Worm (Caenorhabditis elegans): ENCODE measurements around the gene ZC190.4.

The ZC190.4 gene

ce11 chrV:8677193-8677592 is 11.3 kb downstream of the ZC190.4 start, which contains the start of gene ZC190.6:
Gene ZC190.6, minus strand, starts transcription at chrV:8677293.
- no peak for TF ChIP-seq ztf-11 (tag; optimal IDR thresholded peaks at IDR 0.05)
- TF ChIP-seq nhr-10 (tag; optimal IDR thresholded peaks at IDR 0.05) = no peak
- TF ChIP-seq zag-1 (tag; optimal IDR thresholded peaks at IDR 0.05) = no peak
- TF ChIP-seq nhr-6 (tag; optimal IDR thresholded peaks at IDR 0.05) = no peak
- no peak for TF ChIP-seq sem-4 (tag; optimal IDR thresholded peaks at IDR 0.05)
- TF ChIP-seq fos-1 (tag; optimal IDR thresholded peaks at IDR 0.05) = no peak
- TF ChIP-seq ceh-82 (tag; optimal IDR thresholded peaks at IDR 0.05) = no peak
- no peak for TF ChIP-seq blmp-1 (tag; optimal IDR thresholded peaks at IDR 0.05; ENCODE audit: insufficient read depth)
- TF ChIP-seq R02D3.7 (tag; optimal IDR thresholded peaks at IDR 0.05) = no peak
- TF ChIP-seq nhr-21 (tag; optimal IDR thresholded peaks at IDR 0.05) = no peak
- no peak for TF ChIP-seq ztf-4 (tag; optimal IDR thresholded peaks at IDR 0.05)
- no peak for TF ChIP-seq nhr-23 (tag; optimal IDR thresholded peaks at IDR 0.05)
- TF ChIP-seq nhr-77 (tag; optimal IDR thresholded peaks at IDR 0.05) = no peak

ce11 chrV:8681050-8681449 is 15.2 kb downstream of the ZC190.4 start, which contains the start of gene ZC190.2:
Gene ZC190.2, plus strand, starts transcription at chrV:8681350.
- TF ChIP-seq alr-1 (tag; optimal IDR thresholded peaks at IDR 0.05) (no peak), gmeb-1 (tag; optimal IDR thresholded peaks at IDR 0.05) (no peak), F13H6.1 (tag; optimal IDR thresholded peaks at IDR 0.05) (no peak), Y55F3AM.14 (GFP tag; optimal IDR thresholded peaks at IDR 0.05) (no peak), egl-27 (tag; optimal IDR thresholded peaks at IDR 0.05) (no peak), nhr-77 (tag; optimal IDR thresholded peaks at IDR 0.05) (no peak), zag-1 (tag; optimal IDR thresholded peaks at IDR 0.05) (no peak), nhr-21 (tag; optimal IDR thresholded peaks at IDR 0.05) (no peak), elt-1 (tag; optimal IDR thresholded peaks at IDR 0.05) (no peak), unc-55 (GFP tag; optimal IDR thresholded peaks at IDR 0.05) (no peak)

- TF ChIP-seq nhr-12 (tag; optimal IDR thresholded peaks at IDR 0.05) = no peak
- peak; percentile 15 for TF ChIP-seq fos-1 (tag; optimal IDR thresholded peaks at IDR 0.05)
Measured at ce11 chrV:8682719-8683118, 16.9 kb downstream of the ZC190.4 start, which contains the start of gene cln-3.3. Gene cln-3.3, plus strand, starts transcription at chrV:8683052.

- TF ChIP-seq ztf-1 (GFP tag; conservative IDR thresholded peaks at IDR 0.05) (no peak), crh-2 (tag; optimal IDR thresholded peaks at IDR 0.05) (no peak), elt-1 (tag; optimal IDR thresholded peaks at IDR 0.05) (no peak), ceh-16 (tag; optimal IDR thresholded peaks at IDR 0.05) (no peak), nhr-10 (tag; optimal IDR thresholded peaks at IDR 0.05) (no peak), C34F6.9 (tag; optimal IDR thresholded peaks at IDR 0.05) (no peak), nhr-12 (tag; optimal IDR thresholded peaks at IDR 0.05) (no peak), F13H6.1 (tag; optimal IDR thresholded peaks at IDR 0.05) (no peak), ztf-4 (tag; optimal IDR thresholded peaks at IDR 0.05) (no peak), ama-1 (optimal IDR thresholded peaks at IDR 0.05) (no peak), sem-4 (tag; optimal IDR thresholded peaks at IDR 0.05) (no peak), ztf-11 (tag; optimal IDR thresholded peaks at IDR 0.05) (no peak), zag-1 (tag; optimal IDR thresholded peaks at IDR 0.05) (no peak), blmp-1 (tag; optimal IDR thresholded peaks at IDR 0.05; ENCODE audit: insufficient read depth) (no peak), lin-11 (tag; optimal IDR thresholded peaks at IDR 0.05) (no peak), sma-9 (GFP tag; optimal IDR thresholded peaks at IDR 0.05) (no peak), sma-9 (tag; optimal IDR thresholded peaks at IDR 0.05) (no peak)
Measured at ce11 chrV:8683787-8684186, 17.9 kb downstream of the ZC190.4 start.

ce11 chrV:8686764-8687163 is 20.9 kb downstream of the ZC190.4 start, which contains the start of gene ZC190.7:
Gene ZC190.7, minus strand, starts transcription at chrV:8686864.
- TF ChIP-seq zag-1 (tag; optimal IDR thresholded peaks at IDR 0.05) (no peak), nhr-77 (tag; optimal IDR thresholded peaks at IDR 0.05) (no peak), ztf-1 (GFP tag; conservative IDR thresholded peaks at IDR 0.05) (no peak), ZK546.5 (tag; optimal IDR thresholded peaks at IDR 0.05) (no peak), C34F6.9 (tag; optimal IDR thresholded peaks at IDR 0.05) (no peak), alr-1 (tag; optimal IDR thresholded peaks at IDR 0.05) (no peak)

- TF ChIP-seq ama-1 (optimal IDR thresholded peaks at IDR 0.05) = no peak
- no peak for TF ChIP-seq crh-2 (tag; optimal IDR thresholded peaks at IDR 0.05)
- TF ChIP-seq aly-2 (tag; optimal IDR thresholded peaks at IDR 0.05) = no peak
- TF ChIP-seq F13H6.1 (tag; optimal IDR thresholded peaks at IDR 0.05) = no peak
- no peak for TF ChIP-seq nhr-25 (tag; optimal IDR thresholded peaks at IDR 0.05)
- TF ChIP-seq Y55F3AM.14 (GFP tag; optimal IDR thresholded peaks at IDR 0.05) = no peak
- no peak for TF ChIP-seq nhr-11 (tag; optimal IDR thresholded peaks at IDR 0.05)
- TF ChIP-seq sem-4 (tag; optimal IDR thresholded peaks at IDR 0.05) = no peak
- TF ChIP-seq lin-13 (GFP tag; optimal IDR thresholded peaks at IDR 0.05) = no peak
- TF ChIP-seq blmp-1 (tag; optimal IDR thresholded peaks at IDR 0.05; ENCODE audit: insufficient read depth) = no peak
- TF ChIP-seq elt-3 (tag; optimal IDR thresholded peaks at IDR 0.05) = no peak
Measured at ce11 chrV:8687707-8688106, 21.8 kb downstream of the ZC190.4 start, which contains the start of gene ZC190.8. Gene ZC190.8, minus strand, starts transcription at chrV:8687807.
